Worm (Caenorhabditis elegans): Measurements from ENCODE around the gene ugt-62.

- TF ChIP-seq jun-1 (tag; optimal IDR thresholded peaks at IDR 0.05) (no peak), aha-1 (tag; optimal IDR thresholded peaks at IDR 0.05) (no peak), fkh-8 (tag; optimal IDR thresholded peaks at IDR 0.05) (no peak), nhr-28 (tag; optimal IDR thresholded peaks at IDR 0.05) (no peak), elt-3 (tag; optimal IDR thresholded peaks at IDR 0.05) (no peak), ceh-90 (tag; optimal IDR thresholded peaks at IDR 0.05) (no peak), ztf-11 (tag; optimal IDR thresholded peaks at IDR 0.05) (no peak), ama-1 (optimal IDR thresholded peaks at IDR 0.05) (no peak), fkh-4 (tag; optimal IDR thresholded peaks at IDR 0.05; ENCODE audit: borderline replicate concordance) (no peak)
Measured at ce11 chrIII:4552872-4553271, 12.4 kb upstream of the ugt-62 start.

Data from whole organism, L1 larva.